Fruit fly (Drosophila melanogaster) whole organism, embryonic: ENCODE data around the gene Hr38.

ENCODE experiments used
- Antp ChIP-seq: fragments of 200-800 bp; sonication (Bioruptor generic); optimal IDR thresholded peaks from 3 replicates; lab custom pipeline; 2016; ENCODE audit warnings: missing biosample characterization, missing genetic modification characterization
- BEAF-32 ChIP-seq: fragments of 200-800 bp; sonication (Bioruptor generic); optimal IDR thresholded peaks from 3 replicates; lab custom pipeline; 2017; ENCODE audit warnings: missing biosample characterization, missing genetic modification characterization, mild to moderate bottlenecking, moderate library complexity, missing genetic modification reagents
- CG10366 ChIP-seq: fragments of 200-800 bp; sonication (Bioruptor generic); IDR thresholded peaks from 2 replicates; pipeline ENCODE4 v1.3.6; 2022; ENCODE audit warnings: missing biosample characterization, missing genetic modification characterization
- CG10462 ChIP-seq: fragments of 200-800 bp; sonication (Bioruptor generic); optimal IDR thresholded peaks from 2 replicates; lab custom pipeline; 2016; ENCODE audit warnings: missing biosample characterization, missing genetic modification characterization
- CG12155 ChIP-seq: fragments of 200-800 bp; sonication (Bioruptor generic); optimal IDR thresholded peaks from 3 replicates; lab custom pipeline; 2016; ENCODE audit warnings: missing biosample characterization, missing genetic modification characterization
- CG14667 ChIP-seq: fragments of 200-800 bp; sonication (Bioruptor generic); IDR thresholded peaks from 2 replicates; pipeline ENCODE4 v1.3.6; 2022; ENCODE audit warnings: missing biosample characterization, missing genetic modification characterization
- CG1529 ChIP-seq: fragments of 200-800 bp; sonication (Bioruptor generic); optimal IDR thresholded peaks from 3 replicates; lab custom pipeline; 2018; ENCODE audit warnings: missing biosample characterization, missing genetic modification characterization
- CG17829 ChIP-seq: fragments of 200-800 bp; optimal IDR thresholded peaks from 2 replicates; lab custom pipeline; 2019; ENCODE audit warnings: missing biosample characterization, mild to moderate bottlenecking, missing genetic modification characterization, moderate library complexity
- CG1832 ChIP-seq: fragments of 200-800 bp; sonication (Bioruptor generic); optimal IDR thresholded peaks from 2 replicates; lab custom pipeline; 2017; ENCODE audit warnings: missing biosample characterization, mild to moderate bottlenecking, missing genetic modification characterization, inconsistent platforms
- CG2202 ChIP-seq: fragments of 200-800 bp; sonication (Bioruptor generic); optimal IDR thresholded peaks from 2 replicates; lab custom pipeline; 2018; ENCODE audit warnings: missing biosample characterization, mild to moderate bottlenecking, missing genetic modification characterization
- CG30020 ChIP-seq: fragments of 200-800 bp; optimal IDR thresholded peaks from 2 replicates; lab custom pipeline; 2019; ENCODE audit warnings: missing biosample characterization, mild to moderate bottlenecking, missing genetic modification characterization, moderate library complexity
- CG30431 ChIP-seq: fragments of 200-800 bp; sonication (Bioruptor generic); optimal IDR thresholded peaks from 2 replicates; lab custom pipeline; 2017; ENCODE audit warnings: missing biosample characterization, missing genetic modification characterization
- CG31441 ChIP-seq: fragments of 200-800 bp; sonication (Bioruptor generic); IDR thresholded peaks from 2 replicates; pipeline ENCODE4 v1.3.6; 2022; ENCODE audit warnings: missing biosample characterization, missing genetic modification characterization
- CG42726 ChIP-seq: fragments of 200-800 bp; sonication (Bioruptor generic); IDR thresholded peaks from 2 replicates; pipeline ENCODE4 v1.3.6; 2022; ENCODE audit warnings: missing biosample characterization, missing genetic modification characterization; ENCODE audit not compliant: partially characterized antibody
- CG4282 ChIP-seq: fragments of 200-800 bp; sonication (Bioruptor generic); optimal IDR thresholded peaks from 2 replicates; lab custom pipeline; 2016; ENCODE audit warnings: missing biosample characterization, missing genetic modification characterization
- CG6254 ChIP-seq: fragments of 200-800 bp; sonication (Bioruptor generic); optimal IDR thresholded peaks from 3 replicates; lab custom pipeline; 2017; ENCODE audit warnings: mild to moderate bottlenecking, missing biosample characterization, missing genetic modification reagents, missing genetic modification characterization
- CG6689 ChIP-seq: fragments of 200-800 bp; sonication (Bioruptor generic); IDR thresholded peaks from 2 replicates; pipeline ENCODE4 v1.3.6; 2022; ENCODE audit warnings: missing biosample characterization, missing genetic modification characterization
- CG8089 ChIP-seq: fragments of 200-800 bp; sonication (Bioruptor generic); optimal IDR thresholded peaks from 3 replicates; lab custom pipeline; 2016; ENCODE audit warnings: missing biosample characterization, missing genetic modification characterization
- CG8359 ChIP-seq: fragments of 200-800 bp; sonication (Bioruptor generic); optimal IDR thresholded peaks from 2 replicates; lab custom pipeline; 2017; ENCODE audit warnings: missing biosample characterization, mild to moderate bottlenecking, missing genetic modification characterization, borderline replicate concordance
- Chrac-16 ChIP-seq: fragments of 200-800 bp; sonication (Bioruptor generic); optimal IDR thresholded peaks from 3 replicates; lab custom pipeline; 2016; ENCODE audit warnings: missing biosample characterization, missing genetic modification characterization
- Dad ChIP-seq: fragments of 200-800 bp; sonication (Bioruptor generic); optimal IDR thresholded peaks from 3 replicates; lab custom pipeline; 2016; ENCODE audit warnings: missing biosample characterization, missing genetic modification characterization
- Dek ChIP-seq: fragments of 200-800 bp; sonication (Bioruptor generic); optimal IDR thresholded peaks from 3 replicates; lab custom pipeline; 2019; ENCODE audit warnings: missing biosample characterization, mild to moderate bottlenecking, missing genetic modification characterization, moderate library complexity
- Doc3 ChIP-seq: fragments of 200-800 bp; sonication (Bioruptor generic); IDR thresholded peaks from 3 replicates; pipeline ENCODE4 v1.3.6; 2022; ENCODE audit warnings: missing biosample characterization, missing genetic modification characterization; ENCODE audit not compliant: partially characterized antibody
- Dref ChIP-seq: fragments of 200-800 bp; sonication (Bioruptor generic); IDR thresholded peaks from 2 replicates; pipeline ENCODE4 v1.3.6; 2022; ENCODE audit warnings: missing biosample characterization, missing genetic modification characterization
- Drgx ChIP-seq: fragments of 200-800 bp; sonication (Bioruptor generic); IDR thresholded peaks from 2 replicates; pipeline ENCODE4 v1.3.6; 2022; ENCODE audit warnings: missing biosample characterization, missing genetic modification characterization
- E2f2 ChIP-seq: fragments of 200-800 bp; sonication (Bioruptor generic); IDR thresholded peaks from 2 replicates; pipeline ENCODE4 v1.3.6; 2022; ENCODE audit warnings: missing biosample characterization, missing genetic modification characterization
- HHEX ChIP-seq: fragments of 200-800 bp; sonication (Bioruptor generic); optimal IDR thresholded peaks from 3 replicates; lab custom pipeline; 2017; ENCODE audit warnings: missing biosample characterization, mild to moderate bottlenecking, missing genetic modification characterization, missing genetic modification reagents
- Mad ChIP-seq: fragments of 200-800 bp; sonication (Bioruptor generic); optimal IDR thresholded peaks from 2 replicates; lab custom pipeline; 2016; ENCODE audit warnings: missing biosample characterization, missing genetic modification characterization
- Meics ChIP-seq: fragments of 200-800 bp; sonication (Bioruptor generic); optimal IDR thresholded peaks from 2 replicates; lab custom pipeline; 2017; ENCODE audit warnings: missing biosample characterization, mild to moderate bottlenecking, missing genetic modification characterization
- Opbp ChIP-seq: fragments of 200-800 bp; sonication (Bioruptor generic); IDR thresholded peaks from 3 replicates; pipeline ENCODE4 v1.3.6; 2022; ENCODE audit warnings: missing biosample characterization, missing genetic modification characterization; ENCODE audit not compliant: partially characterized antibody
- Ptx1 ChIP-seq: fragments of 200-800 bp; sonication (Bioruptor generic); IDR thresholded peaks from 2 replicates; pipeline ENCODE4 v1.3.6; 2022; ENCODE audit warnings: missing biosample characterization, missing genetic modification characterization
- Sin3A ChIP-seq: fragments of >200 bp; optimal IDR thresholded peaks from 2 replicates; lab custom pipeline; 2018
- chinmo ChIP-seq: fragments of 200-800 bp; sonication (Bioruptor generic); IDR thresholded peaks from 4 replicates; pipeline ENCODE4 v1.3.6; 2022; ENCODE audit warnings: missing biosample characterization, missing genetic modification characterization; ENCODE audit not compliant: partially characterized antibody
- chn ChIP-seq: fragments of 200-800 bp; sonication (Bioruptor generic); optimal IDR thresholded peaks from 2 replicates; lab custom pipeline; 2016; ENCODE audit warnings: missing biosample characterization, missing genetic modification characterization
- dmrt99B ChIP-seq: fragments of 200-800 bp; sonication (Bioruptor generic); optimal IDR thresholded peaks from 2 replicates; lab custom pipeline; 2018; ENCODE audit warnings: missing biosample characterization, mild to moderate bottlenecking, missing genetic modification characterization, moderate library complexity
- ftz-f1 ChIP-seq: fragments of 200-800 bp; sonication (Bioruptor generic); optimal IDR thresholded peaks from 2 replicates; lab custom pipeline; 2016; ENCODE audit warnings: missing biosample characterization, missing genetic modification characterization
- grau ChIP-seq: fragments of 200-800 bp; optimal IDR thresholded peaks from 3 replicates; lab custom pipeline; 2019; ENCODE audit warnings: missing biosample characterization, mild to moderate bottlenecking, missing genetic modification characterization, moderate library complexity
- jumu ChIP-seq: fragments of 200-800 bp; sonication (Bioruptor generic); optimal IDR thresholded peaks from 3 replicates; lab custom pipeline; 2016; ENCODE audit warnings: missing biosample characterization, missing genetic modification characterization
- maf-S ChIP-seq: fragments of 200-800 bp; sonication (Bioruptor generic); optimal IDR thresholded peaks from 2 replicates; lab custom pipeline; 2016; ENCODE audit warnings: missing biosample characterization, missing genetic modification characterization
- mirr ChIP-seq: fragments of 200-800 bp; sonication (Bioruptor generic); optimal IDR thresholded peaks from 3 replicates; lab custom pipeline; 2018; ENCODE audit warnings: missing biosample characterization, mild to moderate bottlenecking, missing genetic modification characterization
- mld ChIP-seq: fragments of 200-800 bp; sonication (Bioruptor generic); IDR thresholded peaks from 3 replicates; pipeline ENCODE4 v1.3.6; 2022; ENCODE audit warnings: missing biosample characterization, missing genetic modification characterization; ENCODE audit not compliant: partially characterized antibody
- pan ChIP-seq, 4 experiments: fragments of >200 bp in 3 of 4; fragments of 200-800 bp in 1 of 4; sonication (Bioruptor generic) in 1 of 4; optimal IDR thresholded peaks in 3 of 4; IDR thresholded peaks in 1 of 4; 2 replicates each; pipeline versions ENCODE4 v1.3.6 to Lab custom; 2017 to 2022; ENCODE audit warnings: missing biosample characterization in 2 of 4, missing genetic modification characterization in 2 of 4, mixed read lengths in 1 of 4
- pb ChIP-seq: fragments of 200-800 bp; sonication (Bioruptor generic); optimal IDR thresholded peaks from 3 replicates; lab custom pipeline; 2016; ENCODE audit warnings: missing biosample characterization, missing genetic modification characterization
- pros ChIP-seq: fragments of 200-800 bp; sonication (Bioruptor generic); optimal IDR thresholded peaks from 3 replicates; lab custom pipeline; 2019; ENCODE audit warnings: missing biosample characterization, mild to moderate bottlenecking, missing genetic modification characterization, moderate library complexity
- ranshi ChIP-seq: fragments of 200-800 bp; sonication (Bioruptor generic); IDR thresholded peaks from 2 replicates; pipeline ENCODE4 v1.3.6; 2022; ENCODE audit warnings: missing biosample characterization, missing genetic modification characterization
- sisA ChIP-seq: fragments of 200-800 bp; sonication (Bioruptor generic); IDR thresholded peaks from 2 replicates; pipeline ENCODE4 v1.3.6; 2022; ENCODE audit warnings: missing biosample characterization, missing genetic modification characterization
- ssp ChIP-seq: fragments of 200-800 bp; sonication (Bioruptor generic); IDR thresholded peaks from 2 replicates; pipeline ENCODE4 v1.3.6; 2022; ENCODE audit warnings: missing biosample characterization, missing genetic modification characterization
- tll ChIP-seq, 2 experiments: fragments of 200-800 bp in 1 of 2; fragments of >200 bp in 1 of 2; sonication (Bioruptor generic) in 1 of 2; optimal IDR thresholded peaks; 2 replicates each; lab custom pipeline; 2017 to 2019; ENCODE audit warnings: missing biosample characterization in 2 of 2, missing genetic modification characterization in 2 of 2, mild to moderate bottlenecking in 1 of 2, moderate library complexity in 1 of 2
- zfh2 ChIP-seq: fragments of 200-800 bp; sonication (Bioruptor generic); optimal IDR thresholded peaks from 2 replicates; lab custom pipeline; 2016; ENCODE audit warnings: missing biosample characterization, missing genetic modification characterization

Gene Hr38

DNA sequence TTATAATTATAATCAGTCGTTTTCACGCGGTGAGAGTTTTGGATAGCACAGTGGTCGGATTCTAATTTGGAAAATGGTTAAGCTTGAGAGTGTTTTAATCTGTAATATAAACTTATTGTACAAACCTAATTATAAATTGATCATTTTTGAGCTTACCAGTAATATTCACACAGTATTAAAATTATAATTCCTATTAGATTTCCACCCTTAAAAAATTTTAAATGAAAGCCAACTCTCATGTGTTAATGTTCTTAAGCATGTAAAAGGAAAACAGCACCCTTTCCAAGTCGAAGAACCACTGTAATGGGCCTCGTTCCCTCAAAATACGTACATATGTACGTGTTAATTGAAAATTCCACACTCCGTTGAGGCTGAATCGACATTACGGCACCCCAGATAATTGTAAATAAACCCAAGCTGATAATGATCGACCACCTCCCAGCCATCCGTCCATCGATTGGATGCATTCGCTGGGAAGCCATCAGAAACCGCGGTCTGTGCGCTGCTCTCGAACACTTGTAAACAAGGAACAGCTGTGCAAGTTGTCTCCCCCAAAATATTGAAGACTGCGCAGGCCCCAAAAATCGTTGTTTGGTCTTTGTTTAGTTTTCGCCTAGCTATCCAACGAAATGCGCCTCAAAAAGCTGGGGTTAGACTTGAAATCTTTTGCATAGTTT, 45.6 kb upstream of the Hr38 start (continued):
- TF ChIP-seq CG14667 = no peak
- TF ChIP-seq mld = no peak
- no peak for TF ChIP-seq CG2202 (tag; lab: Kevin White, UChicago)
- TF ChIP-seq Chrac-16 (GFP tag; lab: Kevin White, UChicago) = no peak
- TF ChIP-seq CG10462 (GFP tag; lab: Kevin White, UChicago) = no peak
- TF ChIP-seq Opbp (GFP tag; lab: Robert Waterston, UW) = no peak
- TF ChIP-seq tll (GFP tag; optimal IDR thresholded peaks at IDR 0.05; lab: Kevin White, UChicago) = no peak
- TF ChIP-seq CG1832 = no peak
- TF ChIP-seq pros = no peak
- no peak for TF ChIP-seq CG42726
- TF ChIP-seq maf-S = no peak
- no peak for TF ChIP-seq CG8359 (GFP tag; lab: Kevin White, UChicago)
- no peak for TF ChIP-seq Antp
- TF ChIP-seq CG30020 = peak; percentile 13
- peak; percentile 37 for TF ChIP-seq CG17829 (tag; lab: Kevin White, UChicago)
- peak; percentile 75 for TF ChIP-seq dmrt99B (tag; lab: Kevin White, UChicago)
- no peak for TF ChIP-seq CG30431
- 0 out of 2 replicates have a peak, but pooled peaks have one; percentile 21 for TF ChIP-seq Drgx (GFP tag; lab: Robert Waterston, UW)
- TF ChIP-seq CG4282 (GFP tag; lab: Kevin White, UChicago) = no peak
- TF ChIP-seq E2f2 (GFP tag; lab: Robert Waterston, UW) = no peak
- peak; percentile 34 for TF ChIP-seq sisA (GFP tag; lab: Robert Waterston, UW)
- no peak for TF ChIP-seq CG8089
- TF ChIP-seq jumu (GFP tag; lab: Kevin White, UChicago) = no peak
- no peak for TF ChIP-seq BEAF-32 (GFP tag; lab: Kevin White, UChicago)
- no peak for TF ChIP-seq CG12155 (GFP tag; lab: Kevin White, UChicago)
- no peak for TF ChIP-seq pan (optimal IDR thresholded peaks at IDR 0.05; lab: Kevin White, UChicago)
- TF ChIP-seq pan (GFP tag; optimal IDR thresholded peaks at IDR 0.05 in 1 of 2, IDR thresholded peaks at IDR 0.05 in 1 of 2) = peak in 1 of 2 experiments; percentile 43
- no peak; the same call in 1 of the 2 replicates for TF ChIP-seq ranshi
- TF ChIP-seq CG31441 (GFP tag; lab: Robert Waterston, UW) = peak; percentile 48; the same call in 1 of the 2 replicates
- no peak for TF ChIP-seq Doc3 (GFP tag; lab: Robert Waterston, UW)
- TF ChIP-seq Meics (GFP tag; lab: Kevin White, UChicago) = peak; percentile 29
- TF ChIP-seq Dek (tag; lab: Kevin White, UChicago) = peak; percentile 43
- peak; percentile 14 for TF ChIP-seq zfh2 (GFP tag; lab: Kevin White, UChicago)
- TF ChIP-seq Mad (GFP tag; lab: Kevin White, UChicago) = no peak
- TF ChIP-seq CG10366 = peak; percentile 38
- peak; percentile 25 for TF ChIP-seq chn (GFP tag; lab: Kevin White, UChicago)
- TF ChIP-seq pb = no peak
- TF ChIP-seq chinmo (GFP tag; lab: Robert Waterston, UW) = no peak
- TF ChIP-seq CG6689 (GFP tag; lab: Robert Waterston, UW) = peak; percentile 59
- TF ChIP-seq CG1529 (GFP tag; lab: Kevin White, UChicago) = peak; percentile 24
- TF ChIP-seq Dad = no peak
- no peak for TF ChIP-seq mirr (GFP tag; lab: Kevin White, UChicago)
- TF ChIP-seq Ptx1 (GFP tag; lab: Robert Waterston, UW) = peak; percentile 58
- TF ChIP-seq ftz-f1 = no peak
- TF ChIP-seq Sin3A (lab: Kevin White, UChicago) = no peak
- TF ChIP-seq grau (tag; lab: Kevin White, UChicago) = peak; percentile 69
- TF ChIP-seq ssp (GFP tag; lab: Robert Waterston, UW) = no peak; the same call in 1 of the 2 replicates
- no peak for TF ChIP-seq HHEX (GFP tag; lab: Kevin White, UChicago)
- peak; percentile 12 for TF ChIP-seq CG6254 (GFP tag; lab: Kevin White, UChicago)
- TF ChIP-seq Dref (GFP tag; lab: Robert Waterston, UW) = no peak
